Fruit fly (Drosophila melanogaster): ENCODE data around the gene Toll-9.

Gene Toll-9

dm6 chr3L:20399550-20400109 is 33.1 kb upstream of the Toll-9 start (continued):
- TF ChIP-seq rib (GFP tag; IDR thresholded peaks at IDR 0.05): peak; percentile 84
- peak; percentile 85 for TF ChIP-seq CG12299 (tag; optimal IDR thresholded peaks at IDR 0.05)
- TF ChIP-seq al (GFP tag; IDR thresholded peaks at IDR 0.05): peak; percentile 88
- peak; percentile 68 for TF ChIP-seq Bdp1 (GFP tag; optimal IDR thresholded peaks at IDR 0.05)
- TF ChIP-seq CG4730 (GFP tag; IDR thresholded peaks at IDR 0.05): peak; percentile 73
- TF ChIP-seq Hand (GFP tag; optimal IDR thresholded peaks at IDR 0.05): peak; percentile 84
- TF ChIP-seq NC2α (GFP tag; optimal IDR thresholded peaks at IDR 0.05): peak; percentile 4
- peak; percentile 75 for TF ChIP-seq HLH3B (GFP tag; IDR thresholded peaks at IDR 0.05)
- TF ChIP-seq z (GFP tag; IDR thresholded peaks at IDR 0.05): no peak
- peak in 1 of 2 experiments; percentile 91 for TF ChIP-seq eve (GFP tag; optimal IDR thresholded peaks at IDR 0.05)
- TF ChIP-seq CG10654 (GFP tag; optimal IDR thresholded peaks at IDR 0.05): peak; percentile 83
- peak; percentile 67 for TF ChIP-seq HmgD (GFP tag; optimal IDR thresholded peaks at IDR 0.05)
- peak; percentile 77 for TF ChIP-seq H15 (GFP tag; IDR thresholded peaks at IDR 0.05)
- TF ChIP-seq CG10274 (GFP tag; optimal IDR thresholded peaks at IDR 0.05): peak; percentile 49
- peak; percentile 92 for TF ChIP-seq lab (GFP tag; optimal IDR thresholded peaks at IDR 0.05)
- TF ChIP-seq CG17385 (GFP tag; optimal IDR thresholded peaks at IDR 0.05): peak; percentile 85
- TF ChIP-seq CG32532 (GFP tag; IDR thresholded peaks at IDR 0.05): peak; percentile 91
- peak; percentile 72 for TF ChIP-seq CG8944 (GFP tag; optimal IDR thresholded peaks at IDR 0.05)
- TF ChIP-seq Dref (GFP tag; IDR thresholded peaks at IDR 0.05): peak; percentile 33; the same call in 1 of the 2 replicates
- peak; percentile 57 for TF ChIP-seq en (GFP tag; optimal IDR thresholded peaks at IDR 0.05)
- no peak for TF ChIP-seq fd102C (GFP tag; optimal IDR thresholded peaks at IDR 0.05)
- no peak for TF ChIP-seq p53 (GFP tag; optimal IDR thresholded peaks at IDR 0.05)
- peak; percentile 80 for TF ChIP-seq bab2 (GFP tag; optimal IDR thresholded peaks at IDR 0.05)
- peak; percentile 67 for TF ChIP-seq CG2875 (GFP tag; optimal IDR thresholded peaks at IDR 0.05)
- TF ChIP-seq zfh1 (GFP tag; IDR thresholded peaks at IDR 0.05): peak; percentile 82
- no peak for TF ChIP-seq Sin3A (optimal IDR thresholded peaks at IDR 0.05)
- TF ChIP-seq CG2116 (GFP tag; optimal IDR thresholded peaks at IDR 0.05): peak; percentile 73
- peak; percentile 63 for TF ChIP-seq NK7.1 (GFP tag; optimal IDR thresholded peaks at IDR 0.05)
- no peak for TF ChIP-seq grn (GFP tag; optimal IDR thresholded peaks at IDR 0.05)
- peak; percentile 73 for TF ChIP-seq toy (GFP tag; IDR thresholded peaks at IDR 0.05)
- no peak for TF ChIP-seq fru (optimal IDR thresholded peaks at IDR 0.05)
- TF ChIP-seq Dip2 (GFP tag; IDR thresholded peaks at IDR 0.05): no peak
- peak; percentile 63 for TF ChIP-seq CG33557 (GFP tag; optimal IDR thresholded peaks at IDR 0.05)
- TF ChIP-seq CG6272 (GFP tag; IDR thresholded peaks at IDR 0.05): peak; percentile 73
- peak; percentile 66 for TF ChIP-seq gcm2 (GFP tag; optimal IDR thresholded peaks at IDR 0.05)
- no peak for TF ChIP-seq pita (GFP tag; optimal IDR thresholded peaks at IDR 0.05)
- peak; percentile 70 for TF ChIP-seq psq (GFP tag; optimal IDR thresholded peaks at IDR 0.05)
- TF ChIP-seq CG1024 (GFP tag; IDR thresholded peaks at IDR 0.05): 0 out of 2 replicates have a peak, but pooled peaks have one; percentile 50
- peak; percentile 82 for TF ChIP-seq tin (GFP tag; optimal IDR thresholded peaks at IDR 0.05)
- TF ChIP-seq CG17328 (GFP tag; IDR thresholded peaks at IDR 0.05): peak; percentile 58
- TF ChIP-seq Jarid2 (GFP tag; optimal IDR thresholded peaks at IDR 0.05): peak; percentile 46
- TF ChIP-seq CG33213 (GFP tag; optimal IDR thresholded peaks at IDR 0.05): peak; percentile 65
- peak; percentile 94 for TF ChIP-seq row (GFP tag; IDR thresholded peaks at IDR 0.05)
- no peak; the same call in 1 of the 2 replicates for TF ChIP-seq aop (GFP tag; IDR thresholded peaks at IDR 0.05)
- TF ChIP-seq zfh2 (GFP tag; optimal IDR thresholded peaks at IDR 0.05): peak; percentile 85
- peak; percentile 86 for TF ChIP-seq Xrp1 (GFP tag; IDR thresholded peaks at IDR 0.05)
- peak; percentile 77 for TF ChIP-seq H2.0 (GFP tag; IDR thresholded peaks at IDR 0.05)
- peak; percentile 86 for TF ChIP-seq CG4282 (GFP tag; optimal IDR thresholded peaks at IDR 0.05)
- peak; percentile 85 for TF ChIP-seq fd3F (GFP tag; optimal IDR thresholded peaks at IDR 0.05)
- peak; percentile 58; the same call in 1 of the 3 replicates for TF ChIP-seq jigr1 (GFP tag; IDR thresholded peaks at IDR 0.05)
- TF ChIP-seq CG14050 (GFP tag; IDR thresholded peaks at IDR 0.05): peak; percentile 76
- TF ChIP-seq wdn (GFP tag; IDR thresholded peaks at IDR 0.05): peak; percentile 83
- peak; percentile 92 for TF ChIP-seq HmgZ (tag; optimal IDR thresholded peaks at IDR 0.05)

All from whole organism, embryonic.